Fruit fly (Drosophila melanogaster): ENCODE results near the gene CG2909.

- no peak for TF ChIP-seq rn (GFP tag; IDR thresholded peaks at IDR 0.05)
- no peak for TF ChIP-seq CG14655 (GFP tag; optimal IDR thresholded peaks at IDR 0.05)
Observed at dm6 chrX:10325567-10326345, 508 bp upstream of the CG2909 start, which contains the start of gene alpha-Man-Ia.

Data from whole organism, pupa.